Worm (Caenorhabditis elegans) whole organism, L1 larva: ENCODE data around the gene K12H6.9.

Experiments
- C34B4.2 ChIP-seq: sonication (generic microtip); optimal IDR thresholded peaks from 2 replicates; lab custom pipeline; 2017; ENCODE audit warnings: mild to moderate bottlenecking, missing genetic modification characterization, missing compliant biosample characterization
- F16B12.6 ChIP-seq: fragments of 150-350 bp; optimal IDR thresholded peaks from 2 replicates; lab custom pipeline; 2014; ENCODE audit warnings: missing biosample characterization, missing genetic modification characterization
- aha-1 ChIP-seq: fragments of 150-350 bp; optimal IDR thresholded peaks from 2 replicates; lab custom pipeline; 2014; ENCODE audit warnings: missing biosample characterization, missing genetic modification characterization
- alr-1 ChIP-seq: fragments of 200-800 bp; sonication (Bioruptor generic); optimal IDR thresholded peaks from 2 replicates; lab custom pipeline; 2018; ENCODE audit warnings: borderline replicate concordance, mild to moderate bottlenecking, missing genetic modification characterization, missing compliant biosample characterization
- ama-1 ChIP-seq: fragments of 150-350 bp; optimal IDR thresholded peaks from 2 replicates; lab custom pipeline; 2014
- blmp-1 ChIP-seq: fragments of 150-350 bp; optimal IDR thresholded peaks from 2 replicates; lab custom pipeline; 2014; ENCODE audit warnings: missing biosample characterization, missing genetic modification characterization
- ceh-63 ChIP-seq: fragments of 200-800 bp; sonication (Bioruptor generic); optimal IDR thresholded peaks from 2 replicates; lab custom pipeline; 2018; ENCODE audit warnings: mild to moderate bottlenecking, missing genetic modification characterization, missing compliant biosample characterization
- ceh-8 ChIP-seq: fragments of 200-800 bp; sonication (Bioruptor generic); optimal IDR thresholded peaks from 2 replicates; lab custom pipeline; 2018; ENCODE audit warnings: mild to moderate bottlenecking, missing genetic modification characterization, moderate library complexity, missing compliant biosample characterization
- ceh-82 ChIP-seq, 3 experiments: fragments of 150-350 bp in 1 of 3; sonication (generic microtip) in 2 of 3; optimal IDR thresholded peaks; 2 replicates each; lab custom pipeline; 2014 to 2017; ENCODE audit warnings: missing biosample characterization in 3 of 3, missing genetic modification characterization in 3 of 3
- efl-1 ChIP-seq, 4 experiments: fragments of 150-350 bp; optimal IDR thresholded peaks in 3 of 4; peaks in 1 of 4; 1 replicate in 1 of 4; 2 replicates in 3 of 4; lab custom pipeline; 2014; ENCODE audit warnings: missing biosample characterization in 2 of 4, missing genetic modification characterization in 2 of 4, missing genetic modification reagents in 2 of 4
- egl-13 ChIP-seq: sonication (generic microtip); optimal IDR thresholded peaks from 2 replicates; lab custom pipeline; 2016; ENCODE audit warnings: missing genotype, missing genetic modification reagents, missing genetic modification characterization, missing compliant biosample characterization
- egl-27 ChIP-seq, 2 experiments: fragments of 150-350 bp in 1 of 2; sonication (generic microtip); optimal IDR thresholded peaks; 3 replicates each; lab custom pipeline; 2017 to 2018; ENCODE audit warnings: missing biosample characterization in 2 of 2, missing genetic modification characterization in 2 of 2, missing genetic modification reagents in 2 of 2
- fkh-10 ChIP-seq: sonication (generic microtip); optimal IDR thresholded peaks from 2 replicates; lab custom pipeline; 2017; ENCODE audit warnings: missing biosample characterization, missing genetic modification reagents, missing genetic modification characterization
- fkh-4 ChIP-seq: sonication (generic microtip); optimal IDR thresholded peaks from 2 replicates; lab custom pipeline; 2016; ENCODE audit warnings: missing compliant biosample characterization, missing genetic modification characterization, borderline replicate concordance
- grh-1 ChIP-seq: fragments of 200-800 bp; sonication (Bioruptor generic); IDR thresholded peaks from 2 replicates; pipeline ENCODE4 v1.3.6; 2022; ENCODE audit warnings: missing genetic modification reagents, missing genetic modification characterization, missing compliant biosample characterization
- hlh-17 ChIP-seq: fragments of 200-800 bp; sonication (Bioruptor generic); optimal IDR thresholded peaks from 2 replicates; lab custom pipeline; 2018; ENCODE audit warnings: missing genetic modification characterization, mild to moderate bottlenecking, missing compliant biosample characterization, moderate library complexity, borderline replicate concordance
- lin-14 ChIP-seq: fragments of 200-800 bp; sonication (Bioruptor generic); optimal IDR thresholded peaks from 2 replicates; lab custom pipeline; 2018; ENCODE audit warnings: mild to moderate bottlenecking, missing genetic modification characterization, moderate library complexity, missing compliant biosample characterization
- lin-35 ChIP-seq, 2 experiments: fragments of 150-350 bp; optimal IDR thresholded peaks; 2 replicates each; lab custom pipeline; 2014; ENCODE audit warnings: missing biosample characterization in 2 of 2, missing genetic modification characterization in 2 of 2, missing genetic modification reagents in 2 of 2
- lin-39 ChIP-seq: fragments of 150-350 bp; optimal IDR thresholded peaks from 2 replicates; lab custom pipeline; 2014; ENCODE audit warnings: missing biosample characterization, missing genetic modification reagents, missing genetic modification characterization
- lsy-2 ChIP-seq, 2 experiments: fragments of 150-350 bp; optimal IDR thresholded peaks; 2 replicates each; lab custom pipeline; 2014; ENCODE audit warnings: missing biosample characterization in 2 of 2, missing genetic modification characterization in 2 of 2
- mdl-1 ChIP-seq, 2 experiments: fragments of 150-350 bp; optimal IDR thresholded peaks; 2 replicates each; lab custom pipeline; 2014 to 2017; ENCODE audit warnings: missing biosample characterization in 2 of 2, missing genetic modification characterization in 2 of 2, inconsistent platforms in 1 of 2
- nhr-19 ChIP-seq: fragments of 200-800 bp; sonication (Bioruptor generic); conservative IDR thresholded peaks from 2 replicates; pipeline ENCODE4 v1.3.6; 2022; ENCODE audit warnings: missing genetic modification characterization, missing compliant biosample characterization
- nhr-20 ChIP-seq: sonication (generic microtip); optimal IDR thresholded peaks from 2 replicates; lab custom pipeline; 2016; ENCODE audit warnings: mild to moderate bottlenecking, missing genetic modification characterization, missing compliant biosample characterization
- nhr-237 ChIP-seq: fragments of 150-350 bp; optimal IDR thresholded peaks from 2 replicates; lab custom pipeline; 2014; ENCODE audit warnings: missing biosample characterization, missing genetic modification characterization
- nhr-28 ChIP-seq: fragments of 150-350 bp; optimal IDR thresholded peaks from 2 replicates; lab custom pipeline; 2014; ENCODE audit warnings: missing biosample characterization, missing genetic modification characterization
- nhr-84 ChIP-seq: sonication (generic microtip); optimal IDR thresholded peaks from 2 replicates; lab custom pipeline; 2017; ENCODE audit warnings: missing biosample characterization, missing genetic modification characterization
- nhr-85 ChIP-seq: sonication (generic microtip); peaks from one replicate; lab custom pipeline; 2016; ENCODE audit warnings: missing genetic modification characterization, inconsistent platforms, missing compliant biosample characterization
- pax-3 ChIP-seq: fragments of 200-800 bp; sonication (Bioruptor generic); optimal IDR thresholded peaks from 2 replicates; lab custom pipeline; 2018; ENCODE audit warnings: mild to moderate bottlenecking, missing genetic modification characterization, moderate library complexity, missing compliant biosample characterization
- rnt-1 ChIP-seq: sonication (generic microtip); optimal IDR thresholded peaks from 2 replicates; lab custom pipeline; 2016; ENCODE audit warnings: mild to moderate bottlenecking, missing genetic modification characterization, moderate library complexity, missing compliant biosample characterization
- skn-1 ChIP-seq: fragments of 150-350 bp; optimal IDR thresholded peaks from 2 replicates; lab custom pipeline; 2014; ENCODE audit warnings: missing biosample characterization, missing genetic modification characterization
- sox-4 ChIP-seq: sonication (generic microtip); optimal IDR thresholded peaks from 2 replicates; lab custom pipeline; 2016; ENCODE audit warnings: missing genetic modification characterization, missing compliant biosample characterization
- sup-37 ChIP-seq: fragments of 200-800 bp; sonication (Bioruptor generic); optimal IDR thresholded peaks from 2 replicates; lab custom pipeline; 2018; ENCODE audit warnings: mild to moderate bottlenecking, missing genetic modification characterization, missing compliant biosample characterization
- unc-130 ChIP-seq: fragments of 150-350 bp; optimal IDR thresholded peaks from 2 replicates; lab custom pipeline; 2017; ENCODE audit warnings: missing biosample characterization, missing genetic modification characterization, inconsistent platforms
- unc-98 ChIP-seq: fragments of 200-800 bp; sonication (Bioruptor generic); IDR thresholded peaks from 2 replicates; pipeline ENCODE4 v1.3.6; 2022; ENCODE audit warnings: missing genetic modification characterization, missing compliant biosample characterization
- vab-15 ChIP-seq: sonication (generic microtip); optimal IDR thresholded peaks from 2 replicates; lab custom pipeline; 2017; ENCODE audit warnings: missing genotype, mild to moderate bottlenecking, missing genetic modification characterization, missing compliant biosample characterization
- xbp-1 ChIP-seq: sonication (generic microtip); optimal IDR thresholded peaks from 2 replicates; lab custom pipeline; 2016; ENCODE audit warnings: missing genetic modification characterization, missing compliant biosample characterization

K12H6.9 gene

ce11 chrII:2858851-2859250, 34.6 kb downstream of the K12H6.9 start (continued):
- TF ChIP-seq mdl-1 (tag; optimal IDR thresholded peaks at IDR 0.05; lab: Kevin White, UChicago) (no peak), fkh-10 (GFP tag; lab: Kevin White, UChicago) (no peak), ama-1 (no peak), nhr-85 (tag; lab: Kevin White, UChicago) (peak; percentile 74), nhr-28 (tag; lab: Kevin White, UChicago) (no peak), efl-1 (optimal IDR thresholded peaks at IDR 0.05; lab: Kevin White, UChicago) (no peak), efl-1 (GFP tag; optimal IDR thresholded peaks at IDR 0.05 in 1 of 2; lab: Kevin White, UChicago) (no peak), blmp-1 (tag; lab: Kevin White, UChicago) (peak; percentile 5), C34B4.2 (tag; lab: Kevin White, UChicago) (no peak), nhr-84 (tag; lab: Kevin White, UChicago) (no peak), hlh-17 (GFP tag; lab: Kevin White, UChicago) (no peak)

ce11 chrII:2859315-2859714, 35.1 kb downstream of the K12H6.9 start:
- TF ChIP-seq F16B12.6: no peak
- TF ChIP-seq skn-1 (tag; lab: Kevin White, UChicago): no peak
- no peak for TF ChIP-seq grh-1
- TF ChIP-seq egl-27 (tag; optimal IDR thresholded peaks at IDR 0.05; lab: Kevin White, UChicago): no peak

ce11 chrII:2859873-2860821, 35.9 kb downstream of the K12H6.9 start:
- peak in 1 of 2 experiments; percentile 9 for TF ChIP-seq lsy-2 (tag; optimal IDR thresholded peaks at IDR 0.05; lab: Kevin White, UChicago)
- peak; percentile 17 for TF ChIP-seq lin-14 (GFP tag; lab: Kevin White, UChicago)
- no peak for TF ChIP-seq pax-3 (tag; lab: Kevin White, UChicago)
- 0 out of 2 replicates have a peak, but pooled peaks have one; percentile 6 for TF ChIP-seq nhr-19 (GFP tag; lab: Robert Waterston, UW)
- peak; percentile 72 for TF ChIP-seq nhr-85 (tag; lab: Kevin White, UChicago)
- TF ChIP-seq blmp-1 (tag; lab: Kevin White, UChicago): peak; percentile 92
- no peak for TF ChIP-seq egl-13 (tag; lab: Kevin White, UChicago)
- TF ChIP-seq ceh-63 (GFP tag; lab: Kevin White, UChicago): no peak
- TF ChIP-seq efl-1 (optimal IDR thresholded peaks at IDR 0.05; lab: Kevin White, UChicago): no peak
- peak in 1 of 2 experiments; percentile 92 for TF ChIP-seq efl-1 (GFP tag; optimal IDR thresholded peaks at IDR 0.05 in 1 of 2; lab: Kevin White, UChicago)
- TF ChIP-seq, all 84 proteins: peak for 6

ce11 chrII:2861385-2862099, 37.3 kb downstream of the K12H6.9 start:
- peak in 1 of 3 experiments; percentile 26 for TF ChIP-seq ceh-82 (tag; optimal IDR thresholded peaks at IDR 0.05; lab: Kevin White, UChicago)
- TF ChIP-seq lin-35 (GFP tag; optimal IDR thresholded peaks at IDR 0.05; lab: Kevin White, UChicago): peak in 1 of 2 experiments; percentile 30
- no peak for TF ChIP-seq pax-3 (tag; lab: Kevin White, UChicago)
- no peak for TF ChIP-seq ceh-8 (GFP tag; lab: Kevin White, UChicago)
- no peak for TF ChIP-seq fkh-4 (tag; lab: Kevin White, UChicago)
- TF ChIP-seq grh-1: no peak
- TF ChIP-seq unc-98: no peak
- TF ChIP-seq aha-1 (tag; lab: Kevin White, UChicago): no peak
- TF ChIP-seq rnt-1 (tag; lab: Kevin White, UChicago): peak; percentile 51
- TF ChIP-seq lin-14 (GFP tag; lab: Kevin White, UChicago): peak; percentile 9
- no peak for TF ChIP-seq sup-37 (GFP tag; lab: Kevin White, UChicago)
- no peak for TF ChIP-seq efl-1 (optimal IDR thresholded peaks at IDR 0.05; lab: Kevin White, UChicago)
- peak in 1 of 2 experiments; percentile 86 for TF ChIP-seq efl-1 (GFP tag; optimal IDR thresholded peaks at IDR 0.05 in 1 of 2; lab: Kevin White, UChicago)
- peak; percentile 18 for TF ChIP-seq nhr-20 (tag; lab: Kevin White, UChicago)
- TF ChIP-seq alr-1 (tag; lab: Kevin White, UChicago): no peak
- TF ChIP-seq xbp-1 (tag; lab: Kevin White, UChicago): no peak
- no peak for TF ChIP-seq vab-15 (tag; lab: Kevin White, UChicago)
- TF ChIP-seq nhr-237 (tag; lab: Kevin White, UChicago): no peak
- no peak for TF ChIP-seq fkh-10 (GFP tag; lab: Kevin White, UChicago)
- no peak for TF ChIP-seq lin-39
- TF ChIP-seq skn-1 (tag; lab: Kevin White, UChicago): peak; percentile 7
- TF ChIP-seq unc-130 (tag; lab: Kevin White, UChicago): no peak
- no peak for TF ChIP-seq sox-4 (tag; lab: Kevin White, UChicago)
- TF ChIP-seq ama-1: no peak
- peak; percentile 89 for TF ChIP-seq blmp-1 (tag; lab: Kevin White, UChicago)
- TF ChIP-seq F16B12.6: no peak
